Worm (Caenorhabditis elegans) whole organism, young adult: ENCODE data around the gene sod-1.

Experiments
- C06A6.2 ChIP-seq: fragments of 200-800 bp; sonication (Bioruptor generic); conservative IDR thresholded peaks from 2 replicates; pipeline ENCODE4 v1.3.6; 2022; ENCODE audit warnings: missing genetic modification characterization, missing compliant biosample characterization
- F57A8.1 ChIP-seq: fragments of 200-800 bp; sonication (Bioruptor generic); optimal IDR thresholded peaks from 2 replicates; lab custom pipeline; 2018; ENCODE audit warnings: mild to moderate bottlenecking, missing genetic modification characterization, moderate library complexity, missing compliant biosample characterization
- Y67H2A.10 ChIP-seq: fragments of 200-800 bp; sonication (Bioruptor generic); conservative IDR thresholded peaks from 2 replicates; pipeline ENCODE4 v1.3.6; 2022; ENCODE audit warnings: missing genetic modification reagents, missing genetic modification characterization, missing compliant biosample characterization
- atf-7 ChIP-seq: sonication (generic microtip); optimal IDR thresholded peaks from 2 replicates; lab custom pipeline; 2017; ENCODE audit warnings: mild to moderate bottlenecking, missing genetic modification characterization, missing compliant biosample characterization
- attf-6 ChIP-seq: fragments of 200-800 bp; sonication (Bioruptor generic); IDR thresholded peaks from 2 replicates; pipeline ENCODE4 v1.3.6; 2022; ENCODE audit warnings: missing genetic modification reagents, missing genetic modification characterization, missing compliant biosample characterization
- cebp-2 ChIP-seq: fragments of 200-800 bp; sonication (Bioruptor generic); IDR thresholded peaks from 2 replicates; pipeline ENCODE4 v1.3.6; 2022; ENCODE audit warnings: missing genetic modification characterization, missing compliant biosample characterization
- ceh-100 ChIP-seq: fragments of 200-800 bp; sonication (Bioruptor generic); IDR thresholded peaks from 2 replicates; pipeline ENCODE4 v1.3.6; 2022; ENCODE audit warnings: missing genetic modification reagents, missing genetic modification characterization, missing compliant biosample characterization
- ceh-40 ChIP-seq: fragments of 200-800 bp; sonication (Bioruptor generic); IDR thresholded peaks from 2 replicates; pipeline ENCODE4 v1.3.6; 2022; ENCODE audit warnings: missing genetic modification characterization, missing compliant biosample characterization
- dpl-1 ChIP-seq: fragments of 150-350 bp; optimal IDR thresholded peaks from 2 replicates; lab custom pipeline; 2014; ENCODE audit warnings: missing biosample characterization, missing genetic modification reagents, missing genetic modification characterization
- lsy-27 ChIP-seq: sonication (generic microtip); optimal IDR thresholded peaks from 2 replicates; lab custom pipeline; 2017; ENCODE audit warnings: missing genetic modification characterization, mild to moderate bottlenecking, missing compliant biosample characterization, antibody characterized with exemption, missing genotype, borderline replicate concordance; ENCODE audit not compliant: insufficient read depth
- nfya-2 ChIP-seq: fragments of 200-800 bp; sonication (Bioruptor generic); IDR thresholded peaks from 2 replicates; pipeline ENCODE4 v1.3.6; 2022; ENCODE audit warnings: missing genetic modification reagents, missing genetic modification characterization, missing compliant biosample characterization
- zfh-2 ChIP-seq: fragments of 200-800 bp; sonication (Bioruptor generic); conservative IDR thresholded peaks from 2 replicates; pipeline ENCODE4 v1.3.6; 2022; ENCODE audit warnings: missing genetic modification reagents, missing genetic modification characterization, missing compliant biosample characterization

DNA sequence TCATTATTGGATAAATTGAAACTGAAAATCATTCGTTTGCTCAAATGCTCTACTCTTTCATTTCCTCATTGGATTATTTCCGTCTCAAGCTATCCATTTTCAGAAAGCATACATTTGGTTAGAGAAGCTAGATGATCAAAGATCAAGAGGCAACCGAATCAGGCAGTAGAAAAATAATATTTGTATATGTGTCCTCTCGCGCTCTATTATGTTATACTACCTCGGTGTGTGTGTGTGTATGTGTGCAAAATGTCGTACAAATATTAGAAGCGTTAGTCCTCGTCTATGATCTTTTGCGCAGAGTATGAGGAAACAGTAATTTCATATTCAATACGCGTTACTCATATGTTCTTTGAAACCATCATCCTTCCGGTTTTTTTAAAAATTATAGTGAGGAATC, 36.6 kb downstream of the sod-1 start:
- TF ChIP-seq dpl-1 (GFP tag; lab: Kevin White, UChicago) (no peak), Y67H2A.10 (no peak), ceh-100 (GFP tag; lab: Robert Waterston, UW) (no peak), cebp-2 (GFP tag; lab: Robert Waterston, UW) (no peak), ceh-40 (GFP tag; lab: Robert Waterston, UW) (no peak), C06A6.2 (no peak), atf-7 (tag; lab: Kevin White, UChicago) (no peak), nfya-2 (GFP tag; lab: Robert Waterston, UW) (no peak), lsy-27 (tag; lab: Kevin White, UChicago) (no peak), zfh-2 (no peak), attf-6 (GFP tag; lab: Robert Waterston, UW) (no peak), F57A8.1 (no peak)
